In the genomic region with DNA sequence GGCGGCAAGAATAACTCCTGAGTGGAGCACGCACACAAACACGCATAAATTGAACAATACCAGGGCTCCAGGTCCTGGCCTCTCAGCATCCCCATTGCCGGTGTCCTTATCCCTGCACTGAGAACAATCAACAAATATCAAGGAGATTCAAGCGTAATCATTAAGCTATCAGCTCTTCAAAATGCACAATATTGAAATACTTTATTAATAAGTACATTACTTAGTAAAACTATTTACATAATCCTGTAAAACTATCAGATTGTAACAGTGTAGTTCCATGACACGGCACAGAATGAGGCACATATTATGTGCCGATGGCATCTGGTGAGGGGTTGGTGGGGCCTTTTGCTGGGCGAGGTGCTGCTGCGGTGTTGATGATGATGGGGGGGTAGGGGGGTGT, we compare ENCODE assay signal across 1 fruit fly cellular context.
TF ChIP-seq lines count a peak whose summit lies in the region.

No protein-coding gene starts in this region.

TF ChIP-seq in whole organism, embryonic, 481 proteins besides CTCF, POLR2A, EP300 and RAD21 (continued from another document and continues in another):
- TF ChIP-seq CG11560 (tag; IDR thresholded peaks at IDR 0.05; lab: Robert Waterston, UW) (no peak), wor (GFP tag; IDR thresholded peaks at IDR 0.05; lab: Robert Waterston, UW) (0 out of 2 replicates have a peak, but pooled peaks have one; percentile 18), HLH3B (GFP tag; IDR thresholded peaks at IDR 0.05; lab: Robert Waterston, UW) (peak; percentile 54; the same call in 1 of the 2 replicates), sob (GFP tag; IDR thresholded peaks at IDR 0.05; lab: Robert Waterston, UW) (peak; percentile 27; the same call in 1 of the 2 replicates), da (GFP tag; optimal IDR thresholded peaks at IDR 0.05; lab: Kevin White, UChicago) (no peak), nom (GFP tag; optimal IDR thresholded peaks at IDR 0.05; lab: Kevin White, UChicago) (no peak), CG30431 (GFP tag; optimal IDR thresholded peaks at IDR 0.05; lab: Kevin White, UChicago) (no peak), Usf (GFP tag; optimal IDR thresholded peaks at IDR 0.05; lab: Kevin White, UChicago) (no peak), CG6272 (GFP tag; IDR thresholded peaks at IDR 0.05; lab: Robert Waterston, UW) (no peak), CG16813 (GFP tag; IDR thresholded peaks at IDR 0.05; lab: Robert Waterston, UW; ENCODE audit: partially characterized antibody) (no peak), pzg (GFP tag; optimal IDR thresholded peaks at IDR 0.05; lab: Kevin White, UChicago) (no peak), kni (GFP tag; optimal IDR thresholded peaks at IDR 0.05; lab: Kevin White, UChicago) (no peak), Dfd (GFP tag; optimal IDR thresholded peaks at IDR 0.05; lab: Kevin White, UChicago) (no peak), ftz-f1 (GFP tag; optimal IDR thresholded peaks at IDR 0.05; lab: Kevin White, UChicago) (no peak), CG7839 (tag; optimal IDR thresholded peaks at IDR 0.05; lab: Kevin White, UChicago) (peak; percentile 55), CG10959 (GFP tag; IDR thresholded peaks at IDR 0.05; lab: Robert Waterston, UW) (no peak), amos (GFP tag; IDR thresholded peaks at IDR 0.05; lab: Robert Waterston, UW; ENCODE audit: partially characterized antibody) (no peak), Dll (GFP tag; IDR thresholded peaks at IDR 0.05; lab: Robert Waterston, UW; ENCODE audit: partially characterized antibody) (no peak), row (GFP tag; IDR thresholded peaks at IDR 0.05; lab: Robert Waterston, UW) (peak; percentile 64; the same call in 2 of the 3 replicates), Kr (GFP tag; optimal IDR thresholded peaks at IDR 0.05; lab: Kevin White, UChicago) (no peak), p53 (GFP tag; optimal IDR thresholded peaks at IDR 0.05; lab: Kevin White, UChicago) (no peak), CG8924 (tag; optimal IDR thresholded peaks at IDR 0.05; lab: Kevin White, UChicago) (no peak), E2f2 (GFP tag; IDR thresholded peaks at IDR 0.05; lab: Robert Waterston, UW) (no peak), CG11504 (tag; optimal IDR thresholded peaks at IDR 0.05; lab: Kevin White, UChicago) (peak; percentile 49), ind (GFP tag; optimal IDR thresholded peaks at IDR 0.05; lab: Kevin White, UChicago) (peak; percentile 11), bcd (GFP tag; optimal IDR thresholded peaks at IDR 0.05; lab: Kevin White, UChicago) (peak; percentile 16), CG7372 (GFP tag; IDR thresholded peaks at IDR 0.05; lab: Robert Waterston, UW) (no peak), MTF-1 (GFP tag; optimal IDR thresholded peaks at IDR 0.05; lab: Kevin White, UChicago; ENCODE audit: borderline replicate concordance) (no peak), CG31365 (tag; optimal IDR thresholded peaks at IDR 0.05; lab: Kevin White, UChicago) (no peak), CG13296 (GFP tag; optimal IDR thresholded peaks at IDR 0.05; lab: Kevin White, UChicago) (peak; percentile 13), CG2116 (GFP tag; optimal IDR thresholded peaks at IDR 0.05; lab: Kevin White, UChicago) (no peak), CG13287 (GFP tag; IDR thresholded peaks at IDR 0.05; lab: Robert Waterston, UW; ENCODE audit: partially characterized antibody) (no peak), Trl (optimal IDR thresholded peaks at IDR 0.05; lab: Kevin White, UChicago) (no peak), Trl (GFP tag; optimal IDR thresholded peaks at IDR 0.05; lab: Kevin White, UChicago) (no peak), slbo (GFP tag; IDR thresholded peaks at IDR 0.05; lab: Robert Waterston, UW) (peak; percentile 45; the same call in 1 of the 2 replicates), CG33557 (GFP tag; optimal IDR thresholded peaks at IDR 0.05; lab: Kevin White, UChicago) (no peak), GATAe (GFP tag; conservative IDR thresholded peaks at IDR 0.05; lab: Robert Waterston, UW) (no peak), Antp (GFP tag; optimal IDR thresholded peaks at IDR 0.05; lab: Kevin White, UChicago) (no peak), Ada2b (GFP tag; IDR thresholded peaks at IDR 0.05; lab: Robert Waterston, UW) (no peak), CG7357 (GFP tag; IDR thresholded peaks at IDR 0.05; lab: Robert Waterston, UW) (no peak), jumu (GFP tag; optimal IDR thresholded peaks at IDR 0.05; lab: Kevin White, UChicago) (no peak), CG4328 (GFP tag; optimal IDR thresholded peaks at IDR 0.05; lab: Kevin White, UChicago) (no peak), CrebB (tag; optimal IDR thresholded peaks at IDR 0.05; lab: Kevin White, UChicago) (no peak), Ptx1 (GFP tag; IDR thresholded peaks at IDR 0.05; lab: Robert Waterston, UW) (peak; percentile 51), CG4424 (GFP tag; optimal IDR thresholded peaks at IDR 0.05; lab: Kevin White, UChicago) (no peak), CG17829 (tag; optimal IDR thresholded peaks at IDR 0.05; lab: Kevin White, UChicago) (no peak), ken (GFP tag; IDR thresholded peaks at IDR 0.05; lab: Robert Waterston, UW) (no peak), CG13624 (GFP tag; optimal IDR thresholded peaks at IDR 0.05; lab: Kevin White, UChicago) (no peak), CG3281 (GFP tag; optimal IDR thresholded peaks at IDR 0.05; lab: Kevin White, UChicago) (peak; percentile 29), Bgb (GFP tag; IDR thresholded peaks at IDR 0.05; lab: Robert Waterston, UW; ENCODE audit: partially characterized antibody) (no peak), Sry-β (GFP tag; optimal IDR thresholded peaks at IDR 0.05; lab: Kevin White, UChicago) (no peak), lbe (GFP tag; optimal IDR thresholded peaks at IDR 0.05; lab: Kevin White, UChicago) (no peak), Gug (GFP tag; IDR thresholded peaks at IDR 0.05; lab: Robert Waterston, UW) (no peak), pum (GFP tag; optimal IDR thresholded peaks at IDR 0.05; lab: Kevin White, UChicago) (no peak), CG11247 (GFP tag; IDR thresholded peaks at IDR 0.05; lab: Robert Waterston, UW) (0 out of 2 replicates have a peak, but pooled peaks have one; percentile 21), maf-S (GFP tag; optimal IDR thresholded peaks at IDR 0.05; lab: Kevin White, UChicago) (no peak), CG10654 (GFP tag; optimal IDR thresholded peaks at IDR 0.05; lab: Kevin White, UChicago) (no peak), CG6683 (GFP tag; optimal IDR thresholded peaks at IDR 0.05; lab: Kevin White, UChicago) (no peak), CG12299 (tag; optimal IDR thresholded peaks at IDR 0.05; lab: Kevin White, UChicago) (no peak), CG14014 (GFP tag; IDR thresholded peaks at IDR 0.05; lab: Robert Waterston, UW) (peak; percentile 43; the same call in 1 of the 2 replicates), fd64A (GFP tag; optimal IDR thresholded peaks at IDR 0.05; lab: Kevin White, UChicago) (no peak), CG1233 (GFP tag; optimal IDR thresholded peaks at IDR 0.05; lab: Kevin White, UChicago) (no peak), ems (GFP tag; optimal IDR thresholded peaks at IDR 0.05; lab: Kevin White, UChicago) (no peak), Dp (GFP tag; optimal IDR thresholded peaks at IDR 0.05; lab: Kevin White, UChicago) (no peak), Lhr (GFP tag; optimal IDR thresholded peaks at IDR 0.05; lab: Kevin White, UChicago) (no peak), eve (GFP tag; optimal IDR thresholded peaks at IDR 0.05; lab: Kevin White, UChicago) (no peak), dmrt11E (tag; optimal IDR thresholded peaks at IDR 0.05; lab: Kevin White, UChicago) (no peak), btn (GFP tag; optimal IDR thresholded peaks at IDR 0.05; lab: Kevin White, UChicago) (no peak), luna (GFP tag; optimal IDR thresholded peaks at IDR 0.05; lab: Kevin White, UChicago) (no peak), dati (GFP tag; IDR thresholded peaks at IDR 0.05; lab: Robert Waterston, UW) (no peak), YL-1 (GFP tag; optimal IDR thresholded peaks at IDR 0.05; lab: Kevin White, UChicago) (no peak), shn (GFP tag; optimal IDR thresholded peaks at IDR 0.05; lab: Kevin White, UChicago) (no peak), CG3847 (GFP tag; IDR thresholded peaks at IDR 0.05; lab: Robert Waterston, UW) (no peak; the same call in 1 of the 2 replicates), Dip2 (GFP tag; IDR thresholded peaks at IDR 0.05; lab: Robert Waterston, UW) (no peak), Poxn (GFP tag; IDR thresholded peaks at IDR 0.05; lab: Robert Waterston, UW) (no peak), CG14050 (GFP tag; IDR thresholded peaks at IDR 0.05; lab: Robert Waterston, UW) (no peak), CG7987 (GFP tag; optimal IDR thresholded peaks at IDR 0.05; lab: Kevin White, UChicago) (no peak), zfh2 (GFP tag; optimal IDR thresholded peaks at IDR 0.05; lab: Kevin White, UChicago) (peak; percentile 3), jigr1 (GFP tag; IDR thresholded peaks at IDR 0.05; lab: Robert Waterston, UW) (no peak), CG8089 (GFP tag; optimal IDR thresholded peaks at IDR 0.05; lab: Kevin White, UChicago) (no peak), slou (GFP tag; optimal IDR thresholded peaks at IDR 0.05; lab: Kevin White, UChicago) (no peak), Aef1 (GFP tag; IDR thresholded peaks at IDR 0.05; lab: Robert Waterston, UW) (0 out of 3 replicates have a peak, but pooled peaks have one; percentile 34), Bdp1 (GFP tag; optimal IDR thresholded peaks at IDR 0.05; lab: Kevin White, UChicago) (no peak), CG18764 (GFP tag; optimal IDR thresholded peaks at IDR 0.05; lab: Kevin White, UChicago) (no peak), CG31388 (GFP tag; optimal IDR thresholded peaks at IDR 0.05; lab: Kevin White, UChicago) (no peak), CG5245 (GFP tag; optimal IDR thresholded peaks at IDR 0.05; lab: Kevin White, UChicago) (no peak), CG1792 (GFP tag; optimal IDR thresholded peaks at IDR 0.05; lab: Kevin White, UChicago) (no peak), CG10209 (GFP tag; optimal IDR thresholded peaks at IDR 0.05; lab: Kevin White, UChicago) (peak; percentile 17), CG11093 (GFP tag; IDR thresholded peaks at IDR 0.05; lab: Robert Waterston, UW) (no peak), corto (GFP tag; optimal IDR thresholded peaks at IDR 0.05; lab: Kevin White, UChicago) (no peak), Mad (GFP tag; optimal IDR thresholded peaks at IDR 0.05; lab: Kevin White, UChicago) (no peak), CG2202 (tag; optimal IDR thresholded peaks at IDR 0.05; lab: Kevin White, UChicago) (no peak), peb (GFP tag; IDR thresholded peaks at IDR 0.05; lab: Robert Waterston, UW) (no peak), lilli (GFP tag; optimal IDR thresholded peaks at IDR 0.05; lab: Kevin White, UChicago) (peak; percentile 2), prd (optimal IDR thresholded peaks at IDR 0.05; lab: Kevin White, UChicago) (no peak), prd (GFP tag; IDR thresholded peaks at IDR 0.05; lab: Robert Waterston, UW) (no peak), Dbx (GFP tag; IDR thresholded peaks at IDR 0.05; lab: Robert Waterston, UW) (peak; percentile 49; the same call in 1 of the 3 replicates), unpg (GFP tag; optimal IDR thresholded peaks at IDR 0.05; lab: Kevin White, UChicago) (no peak), CG12236 (GFP tag; optimal IDR thresholded peaks at IDR 0.05; lab: Kevin White, UChicago) (no peak), Fer2 (tag; optimal IDR thresholded peaks at IDR 0.05; lab: Kevin White, UChicago) (no peak), ap (GFP tag; IDR thresholded peaks at IDR 0.05; lab: Robert Waterston, UW) (no peak), lov (optimal IDR thresholded peaks at IDR 0.05; lab: Kevin White, UChicago) (no peak), lov (GFP tag; IDR thresholded peaks at IDR 0.05; lab: Robert Waterston, UW) (no peak), Dip3 (GFP tag; optimal IDR thresholded peaks at IDR 0.05; lab: Kevin White, UChicago) (no peak), E2f1 (GFP tag; IDR thresholded peaks at IDR 0.05; lab: Robert Waterston, UW) (peak; percentile 26; the same call in 1 of the 2 replicates), chif (GFP tag; optimal IDR thresholded peaks at IDR 0.05; lab: Kevin White, UChicago) (no peak), sens (GFP tag; lab: Kevin White, UChicago) (peak; percentile 38), her (GFP tag; optimal IDR thresholded peaks at IDR 0.05; lab: Kevin White, UChicago) (no peak), CG7556 (GFP tag; optimal IDR thresholded peaks at IDR 0.05; lab: Kevin White, UChicago) (peak; percentile 52), trh (GFP tag; optimal IDR thresholded peaks at IDR 0.05; lab: Kevin White, UChicago) (no peak), CoRest (tag; optimal IDR thresholded peaks at IDR 0.05; lab: Kevin White, UChicago) (no peak), Jarid2 (GFP tag; optimal IDR thresholded peaks at IDR 0.05; lab: Kevin White, UChicago) (no peak), Stat92E (GFP tag; optimal IDR thresholded peaks at IDR 0.05; lab: Kevin White, UChicago) (no peak), CG4360 (GFP tag; IDR thresholded peaks at IDR 0.05; lab: Robert Waterston, UW) (no peak), CG15696 (tag; optimal IDR thresholded peaks at IDR 0.05; lab: Kevin White, UChicago) (no peak), CG12104 (GFP tag; optimal IDR thresholded peaks at IDR 0.05; lab: Kevin White, UChicago) (no peak), sr (GFP tag; IDR thresholded peaks at IDR 0.05; lab: Robert Waterston, UW) (no peak), ham (GFP tag; IDR thresholded peaks at IDR 0.05; lab: Robert Waterston, UW) (no peak), pb (GFP tag; optimal IDR thresholded peaks at IDR 0.05; lab: Kevin White, UChicago) (no peak), en (GFP tag; optimal IDR thresholded peaks at IDR 0.05; lab: Kevin White, UChicago) (no peak), gsb-n (tag; optimal IDR thresholded peaks at IDR 0.05; lab: Kevin White, UChicago) (no peak), gro (GFP tag; optimal IDR thresholded peaks at IDR 0.05; lab: Kevin White, UChicago) (no peak), Dek (tag; optimal IDR thresholded peaks at IDR 0.05; lab: Kevin White, UChicago) (no peak), seq (GFP tag; IDR thresholded peaks at IDR 0.05; lab: Robert Waterston, UW) (no peak), CG2129 (GFP tag; IDR thresholded peaks at IDR 0.05; lab: Robert Waterston, UW; ENCODE audit: partially characterized antibody) (no peak), ci (GFP tag; IDR thresholded peaks at IDR 0.05; lab: Robert Waterston, UW) (no peak), CG9609 (GFP tag; optimal IDR thresholded peaks at IDR 0.05; lab: Kevin White, UChicago) (no peak), unc-4 (GFP tag; IDR thresholded peaks at IDR 0.05; lab: Robert Waterston, UW; ENCODE audit: partially characterized antibody) (no peak), Hr51 (GFP tag; optimal IDR thresholded peaks at IDR 0.05; lab: Kevin White, UChicago) (peak in 1 of 2 experiments; percentile 20), mld (GFP tag; IDR thresholded peaks at IDR 0.05; lab: Robert Waterston, UW; ENCODE audit: partially characterized antibody) (no peak), CG11695 (GFP tag; IDR thresholded peaks at IDR 0.05; lab: Robert Waterston, UW) (no peak), danr (GFP tag; IDR thresholded peaks at IDR 0.05; lab: Robert Waterston, UW) (no peak)
